Worm (Caenorhabditis elegans): ENCODE data around the gene F43C1.7.

The F43C1.7 gene

DNA sequence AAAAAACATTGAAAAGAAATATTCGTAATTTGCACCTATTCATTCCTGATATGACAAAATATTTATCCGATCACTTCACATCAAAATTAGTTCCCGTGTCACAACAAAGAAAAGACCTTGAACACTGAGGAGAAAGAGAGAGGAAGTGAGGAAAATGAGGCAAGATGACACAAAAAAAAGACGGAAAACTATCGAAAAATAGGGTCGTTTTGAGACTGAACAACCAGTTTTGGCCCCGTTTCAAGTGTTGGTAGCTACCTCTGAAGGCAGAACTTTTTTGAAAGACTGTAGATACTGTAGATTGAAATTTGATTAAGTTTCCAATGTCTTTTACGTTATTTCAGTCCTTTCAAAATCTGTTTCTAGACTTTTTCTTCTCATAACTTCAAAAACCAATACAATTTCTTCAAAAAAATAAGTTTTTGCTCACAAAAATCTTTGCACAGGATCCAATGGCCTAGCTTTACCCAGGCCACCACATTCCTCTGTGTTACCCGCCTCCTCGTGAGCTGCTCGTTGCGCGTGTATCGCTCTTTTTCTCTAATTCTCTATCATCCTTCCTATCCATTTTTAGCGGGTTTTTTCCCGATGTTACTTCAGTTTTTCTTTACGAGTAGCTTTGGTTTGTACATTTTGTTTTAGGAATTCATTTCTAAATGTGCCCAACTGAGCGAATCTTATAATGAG is 45.9 kb downstream of the F43C1.7 start:
- peak; percentile 34 for TF ChIP-seq elt-2 (tag; optimal IDR thresholded peaks at IDR 0.05)
- TF ChIP-seq zip-5 (tag; optimal IDR thresholded peaks at IDR 0.05), result peak; percentile 75
- TF ChIP-seq pax-1 (tag; optimal IDR thresholded peaks at IDR 0.05), result peak; percentile 31
- TF ChIP-seq sox-4 (tag; optimal IDR thresholded peaks at IDR 0.05), result no peak
- TF ChIP-seq mec-3 (tag; optimal IDR thresholded peaks at IDR 0.05; ENCODE audit: borderline replicate concordance), result peak; percentile 78
- peak; percentile 67 for TF ChIP-seq nfya-1 (tag; optimal IDR thresholded peaks at IDR 0.05)
- TF ChIP-seq T23F11.4 (GFP tag; optimal IDR thresholded peaks at IDR 0.05), result no peak
- TF ChIP-seq fkh-10 (GFP tag; optimal IDR thresholded peaks at IDR 0.05), result no peak
- peak; percentile 89 for TF ChIP-seq ceh-31 (tag; optimal IDR thresholded peaks at IDR 0.05)
- no peak for TF ChIP-seq nhr-232 (tag; optimal IDR thresholded peaks at IDR 0.05)
- TF ChIP-seq elt-4 (tag; optimal IDR thresholded peaks at IDR 0.05), result no peak
- TF ChIP-seq unc-42 (tag; optimal IDR thresholded peaks at IDR 0.05), result peak; percentile 47
- no peak for TF ChIP-seq hlh-13 (GFP tag; optimal IDR thresholded peaks at IDR 0.05)
- no peak for TF ChIP-seq ceh-6 (GFP tag; optimal IDR thresholded peaks at IDR 0.05)
- peak; percentile 81 for TF ChIP-seq tbx-2 (tag; optimal IDR thresholded peaks at IDR 0.05)
- no peak for TF ChIP-seq lin-11 (tag; optimal IDR thresholded peaks at IDR 0.05)
- peak; percentile 61 for TF ChIP-seq lim-6 (tag; optimal IDR thresholded peaks at IDR 0.05)
- peak; percentile 41 for TF ChIP-seq F13H6.1 (tag; optimal IDR thresholded peaks at IDR 0.05)
- TF ChIP-seq ref-2 (tag; optimal IDR thresholded peaks at IDR 0.05), result peak; percentile 51
- TF ChIP-seq ceh-19 (GFP tag; optimal IDR thresholded peaks at IDR 0.05), result no peak
- TF ChIP-seq pha-4 (tag; optimal IDR thresholded peaks at IDR 0.05), result no peak
- no peak for TF ChIP-seq hlh-6 (tag; optimal IDR thresholded peaks at IDR 0.05)
- peak; percentile 74 for TF ChIP-seq fkh-6 (tag; optimal IDR thresholded peaks at IDR 0.05)
- TF ChIP-seq pros-1 (tag; optimal IDR thresholded peaks at IDR 0.05), result no peak
- no peak for TF ChIP-seq ceh-9 (tag; optimal IDR thresholded peaks at IDR 0.05)
- TF ChIP-seq pha-2 (tag; optimal IDR thresholded peaks at IDR 0.05), result no peak
- TF ChIP-seq sdc-2 (tag; optimal IDR thresholded peaks at IDR 0.05), result peak; percentile 19
- TF ChIP-seq tbx-7 (tag; optimal IDR thresholded peaks at IDR 0.05), result peak; percentile 69
- peak; percentile 85 for TF ChIP-seq ceh-2 (tag; optimal IDR thresholded peaks at IDR 0.05)
- TF ChIP-seq ceh-14 (tag; optimal IDR thresholded peaks at IDR 0.05), result peak; percentile 19
- no peak for TF ChIP-seq ttx-3 (tag; optimal IDR thresholded peaks at IDR 0.05)
- peak; percentile 28 for TF ChIP-seq ceh-34 (tag; optimal IDR thresholded peaks at IDR 0.05)
- TF ChIP-seq pag-3 (tag; optimal IDR thresholded peaks at IDR 0.05; ENCODE audit: borderline replicate concordance), result no peak
- no peak for TF ChIP-seq ceh-45 (GFP tag; IDR thresholded peaks at IDR 0.05)
- TF ChIP-seq eyg-1 (tag; optimal IDR thresholded peaks at IDR 0.05), result no peak
- TF ChIP-seq C08G9.2 (tag; optimal IDR thresholded peaks at IDR 0.05), result peak; percentile 89
- peak; percentile 33 for TF ChIP-seq hlh-8 (tag; optimal IDR thresholded peaks at IDR 0.05)
- no peak for TF ChIP-seq dve-1 (tag; optimal IDR thresholded peaks at IDR 0.05)
- TF ChIP-seq unc-86 (tag; optimal IDR thresholded peaks at IDR 0.05), result no peak
- no peak for TF ChIP-seq npax-4 (tag; optimal IDR thresholded peaks at IDR 0.05)
- TF ChIP-seq pat-9 (tag; optimal IDR thresholded peaks at IDR 0.05), result no peak
- TF ChIP-seq unc-55 (GFP tag; optimal IDR thresholded peaks at IDR 0.05), result peak; percentile 51
- TF ChIP-seq ets-4 (tag; optimal IDR thresholded peaks at IDR 0.05), result peak; percentile 71
- peak; percentile 53 for TF ChIP-seq ceh-18 (tag; optimal IDR thresholded peaks at IDR 0.05)
- TF ChIP-seq ceh-48 (tag; optimal IDR thresholded peaks at IDR 0.05), result no peak
- TF ChIP-seq madf-2 (tag; optimal IDR thresholded peaks at IDR 0.05), result no peak
- TF ChIP-seq che-1 (tag; optimal IDR thresholded peaks at IDR 0.05), result no peak
- TF ChIP-seq hlh-30 (tag; optimal IDR thresholded peaks at IDR 0.05; ENCODE audit: insufficient read depth), result peak; percentile 93
- TF ChIP-seq C38D4.7 (GFP tag; optimal IDR thresholded peaks at IDR 0.05), result no peak
- peak; percentile 64 for TF ChIP-seq rnt-1 (tag; optimal IDR thresholded peaks at IDR 0.05)
